Worm (Caenorhabditis elegans): ENCODE results near the gene T23F6.3.

- TF ChIP-seq mdl-1 (tag; optimal IDR thresholded peaks at IDR 0.05) (no peak), nhr-237 (tag; optimal IDR thresholded peaks at IDR 0.05) (no peak), tbx-2 (tag; optimal IDR thresholded peaks at IDR 0.05) (no peak), nhr-28 (tag; optimal IDR thresholded peaks at IDR 0.05) (no peak), ZK546.5 (tag; optimal IDR thresholded peaks at IDR 0.05) (no peak), aly-2 (tag; optimal IDR thresholded peaks at IDR 0.05) (no peak), zag-1 (tag; optimal IDR thresholded peaks at IDR 0.05) (no peak), skn-1 (tag; optimal IDR thresholded peaks at IDR 0.05) (no peak)
Measured at ce11 chrIV:12721106-12721505, 3.5 kb downstream of the T23F6.3 start, which contains the start of gene T23F6.2.

Data from whole organism, L3 larva.